Fruit fly (Drosophila melanogaster): ENCODE data around the gene CG13073.
A peak's percentile ranks its signal among the peaks of the same experiment; 100 is the strongest.

CG13073 gene

dm6 chr3L:16166217-16166997 is 50.7 kb downstream of the CG13073 start:
- TF ChIP-seq CG8478 (optimal IDR thresholded peaks at IDR 0.05) (no peak), CTCF (optimal IDR thresholded peaks at IDR 0.05) (no peak)

DNA sequence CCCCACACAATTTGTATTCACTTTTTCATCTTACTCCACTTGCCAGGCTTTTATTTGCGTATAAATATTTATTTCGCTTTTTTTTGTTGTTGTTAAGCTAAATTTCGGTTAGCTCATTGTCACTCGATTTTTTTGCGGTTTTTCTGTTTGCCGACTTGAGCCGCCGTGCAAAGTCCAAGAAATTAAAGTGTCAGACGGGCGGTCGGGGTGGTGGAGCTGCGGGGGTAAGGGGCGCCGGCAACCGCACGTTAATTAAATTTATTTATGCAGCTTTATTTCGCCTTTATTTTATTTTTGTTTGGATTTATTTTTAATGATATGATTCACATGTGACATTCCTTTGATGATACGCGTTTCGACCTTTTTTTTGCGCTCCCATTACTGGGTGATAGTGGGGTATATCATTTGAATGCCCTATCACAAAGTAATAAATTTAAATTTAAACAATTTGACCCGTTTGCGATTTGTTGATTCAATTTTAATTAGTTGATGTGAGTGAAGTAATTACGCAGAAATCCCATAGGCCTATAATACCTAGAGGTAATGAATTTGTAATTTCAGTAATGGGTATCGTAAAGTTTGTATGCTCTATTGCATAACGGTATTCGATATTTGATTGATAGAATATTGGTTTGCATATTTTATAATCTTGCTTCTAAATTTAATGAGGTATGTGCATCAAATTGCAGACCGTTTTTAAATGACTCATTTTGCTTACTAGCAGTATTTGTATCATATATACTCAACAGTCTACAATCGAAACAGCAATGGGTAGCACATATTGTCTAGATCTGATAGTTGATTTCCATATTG is 51.5 kb downstream of the CG13073 start:
- TF ChIP-seq CTCF (optimal IDR thresholded peaks at IDR 0.05) (no peak), CG8478 (optimal IDR thresholded peaks at IDR 0.05) (no peak)

dm6 chr3L:16164150-16165039 is 52.7 kb downstream of the CG13073 start, which contains the start of gene CG5151:
Gene CG5151 (minus strand): TSS chr3L:16164701.
- TF ChIP-seq CG8478 (optimal IDR thresholded peaks at IDR 0.05) (no peak), CTCF (optimal IDR thresholded peaks at IDR 0.05) (peak; percentile 30 to 41)

Data from S2 (cell line).